Worm (Caenorhabditis elegans) whole organism, L4 larva: Measurements from ENCODE around the gene Y69H2.9.
A peak's percentile ranks its signal among the peaks of the same experiment; 100 is the strongest.
"Not testable (repeated sequence)": the region's sequence is repeated elsewhere in the genome, so short reads cannot be mapped to it uniquely, and the experiment has no call there.

Source experiments
- D1046.2 ChIP-seq: fragments of 200-800 bp; sonication (Bioruptor generic); IDR thresholded peaks from 2 replicates; pipeline ENCODE4 v1.3.6; 2022; ENCODE audit warnings: missing genetic modification characterization, missing compliant biosample characterization
- F49E8.2 ChIP-seq: sonication (generic microtip); optimal IDR thresholded peaks from 2 replicates; lab custom pipeline; 2016; ENCODE audit warnings: missing compliant biosample characterization, mild to moderate bottlenecking, missing genetic modification characterization, borderline replicate concordance
- aha-1 ChIP-seq: fragments of 150-350 bp; peaks from one replicate; lab custom pipeline; 2014; ENCODE audit warnings: missing biosample characterization, missing genetic modification characterization
- arid-1 ChIP-seq: fragments of 200-800 bp; sonication (Bioruptor generic); conservative IDR thresholded peaks from 2 replicates; pipeline ENCODE4 v1.3.6; 2022; ENCODE audit warnings: missing genetic modification reagents, missing genetic modification characterization, missing compliant biosample characterization
- attf-4 ChIP-seq: sonication (generic microtip); optimal IDR thresholded peaks from 3 replicates; lab custom pipeline; 2017; ENCODE audit warnings: missing biosample characterization, missing genetic modification characterization
- ceh-28 ChIP-seq: fragments of 150-350 bp; optimal IDR thresholded peaks from 2 replicates; lab custom pipeline; 2014; ENCODE audit warnings: missing biosample characterization, missing genetic modification reagents, missing genetic modification characterization
- daf-19 ChIP-seq: fragments of 200-800 bp; sonication (Bioruptor generic); conservative IDR thresholded peaks from 2 replicates; pipeline ENCODE4 v1.3.6; 2022; ENCODE audit warnings: missing genetic modification characterization, missing compliant biosample characterization
- egl-43 ChIP-seq: fragments of 200-800 bp; sonication (Bioruptor generic); IDR thresholded peaks from 2 replicates; pipeline ENCODE4 v1.3.6; 2022; ENCODE audit warnings: missing genetic modification reagents, missing genetic modification characterization, missing compliant biosample characterization
- gei-8 ChIP-seq: fragments of 200-800 bp; sonication (Bioruptor generic); optimal IDR thresholded peaks from 2 replicates; lab custom pipeline; 2018; ENCODE audit warnings: mild to moderate bottlenecking, missing genetic modification characterization, missing compliant biosample characterization
- lin-29 ChIP-seq: fragments of 200-800 bp; sonication (Bioruptor generic); IDR thresholded peaks from 2 replicates; pipeline ENCODE4 v1.3.6; 2022; ENCODE audit warnings: missing genetic modification reagents, missing genetic modification characterization, missing compliant biosample characterization
- madf-9 ChIP-seq: fragments of 200-800 bp; sonication (Bioruptor generic); conservative IDR thresholded peaks from 2 replicates; pipeline ENCODE4 v1.3.6; 2022; ENCODE audit warnings: missing genetic modification reagents, missing genetic modification characterization, missing compliant biosample characterization
- mep-1 ChIP-seq: fragments of 150-350 bp; sonication (generic microtip); optimal IDR thresholded peaks from 3 replicates; lab custom pipeline; 2014; ENCODE audit warnings: missing biosample characterization, missing genetic modification characterization
- nhr-111 ChIP-seq: fragments of 200-800 bp; sonication (Bioruptor generic); optimal IDR thresholded peaks from 2 replicates; lab custom pipeline; 2018; ENCODE audit warnings: mild to moderate bottlenecking, missing genetic modification characterization, missing compliant biosample characterization
- nhr-25 ChIP-seq: sonication (generic microtip); optimal IDR thresholded peaks from 2 replicates; lab custom pipeline; 2017; ENCODE audit warnings: missing genetic modification characterization, mild to moderate bottlenecking, missing compliant biosample characterization, antibody characterized with exemption, moderate library complexity, borderline replicate concordance; ENCODE audit not compliant: insufficient read depth
- nhr-48 ChIP-seq: sonication (generic microtip); optimal IDR thresholded peaks from 2 replicates; lab custom pipeline; 2016; ENCODE audit warnings: mild to moderate bottlenecking, missing genetic modification characterization, missing compliant biosample characterization
- pha-4 ChIP-seq, 2 experiments: fragments of 150-350 bp in 1 of 2; fragments of 200-800 bp in 1 of 2; sonication (Bioruptor generic) in 1 of 2; IDR thresholded peaks in 1 of 2; optimal IDR thresholded peaks in 1 of 2; 2 replicates each; pipeline versions ENCODE4 v1.3.6 to Lab custom; 2014 to 2022; ENCODE audit warnings: missing genetic modification characterization in 2 of 2, missing genetic modification reagents in 2 of 2, missing biosample characterization in 1 of 2, missing compliant biosample characterization in 1 of 2
- saeg-2 ChIP-seq: fragments of 200-800 bp; sonication (Bioruptor generic); IDR thresholded peaks from 2 replicates; pipeline ENCODE4 v1.3.6; 2022; ENCODE audit warnings: missing genetic modification reagents, missing genetic modification characterization, missing compliant biosample characterization
- sdz-12 ChIP-seq: fragments of 200-800 bp; sonication (Bioruptor generic); optimal IDR thresholded peaks from 2 replicates; lab custom pipeline; 2018; ENCODE audit warnings: mild to moderate bottlenecking, missing genetic modification characterization, missing compliant biosample characterization
- set-16 ChIP-seq: fragments of 200-800 bp; sonication (Bioruptor generic); IDR thresholded peaks from 2 replicates; pipeline ENCODE4 v1.3.6; 2022; ENCODE audit warnings: missing genetic modification reagents, missing genetic modification characterization, missing compliant biosample characterization
- skn-1 ChIP-seq: fragments of 150-350 bp; optimal IDR thresholded peaks from 2 replicates; lab custom pipeline; 2014; ENCODE audit warnings: missing biosample characterization, missing genetic modification characterization
- unc-62 ChIP-seq, 3 experiments: fragments of 150-350 bp in 1 of 3; sonication (generic microtip); optimal IDR thresholded peaks in 2 of 3; peaks in 1 of 3; 1 replicate in 1 of 3; 2 replicates in 2 of 3; lab custom pipeline; 2014 to 2017; ENCODE audit warnings: missing biosample characterization in 3 of 3, missing genetic modification characterization in 3 of 3, missing genetic modification reagents in 3 of 3, missing genotype in 1 of 3
- zfp-2 ChIP-seq: sonication (generic microtip); optimal IDR thresholded peaks from 2 replicates; lab custom pipeline; 2016; ENCODE audit warnings: mild to moderate bottlenecking, missing genetic modification characterization, missing compliant biosample characterization
- zfp-3 ChIP-seq: fragments of 200-800 bp; sonication (Bioruptor generic); conservative IDR thresholded peaks from 2 replicates; pipeline ENCODE4 v1.3.6; 2022; ENCODE audit warnings: missing genetic modification reagents, missing genetic modification characterization, missing compliant biosample characterization

Y69H2.9 gene

ce11 chrV:18746937-18747660 is 45.8 kb downstream of the Y69H2.9 start, which contains the start of gene clec-251:
Gene clec-251, minus strand, starts transcription at chrV:18746987.
- TF ChIP-seq saeg-2 (GFP tag; lab: Robert Waterston, UW) = no peak
- TF ChIP-seq nhr-48 (tag; lab: Kevin White, UChicago) = no peak
- TF ChIP-seq set-16 (GFP tag; lab: Robert Waterston, UW) = peak; percentile 51; the same call in 1 of the 2 replicates
- peak; percentile 35 for TF ChIP-seq aha-1 (tag; lab: Kevin White, UChicago)
- TF ChIP-seq, all 104 proteins: peak for 2

DNA sequence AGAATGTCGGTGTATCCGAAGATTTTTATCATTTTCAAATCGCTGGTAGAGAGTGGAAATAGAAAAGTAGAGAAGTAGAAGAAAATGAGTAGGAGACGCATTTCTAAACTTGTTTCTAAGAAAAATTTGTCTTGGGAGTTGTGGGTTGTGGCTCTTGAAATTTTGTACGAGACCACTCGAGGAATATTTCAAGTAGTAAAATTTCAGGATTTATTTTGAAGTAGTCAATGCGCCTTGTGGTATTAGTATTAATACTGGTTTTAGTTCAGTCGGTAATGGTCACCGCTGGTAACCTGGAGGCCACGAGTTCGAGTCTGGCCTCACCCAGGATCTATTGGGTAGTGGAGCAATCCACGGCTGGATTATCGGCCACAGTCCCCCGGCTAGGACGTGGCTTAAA is 47.4 kb downstream of the Y69H2.9 start, which contains the start of gene clec-252:
TSS of gene clec-252 (minus strand) at position 101 of the 400 bp plus-strand sequence.
- TF ChIP-seq mep-1 (tag; lab: Kevin White, UChicago) (no peak), unc-62 (GFP tag; optimal IDR thresholded peaks at IDR 0.05 in 1 of 2; lab: Kevin White, UChicago) (peak in 1 of 2 experiments; percentile 41), unc-62 (tag; optimal IDR thresholded peaks at IDR 0.05; lab: Kevin White, UChicago) (no peak)
- TF ChIP-seq, all 104 proteins: peak for 1

DNA sequence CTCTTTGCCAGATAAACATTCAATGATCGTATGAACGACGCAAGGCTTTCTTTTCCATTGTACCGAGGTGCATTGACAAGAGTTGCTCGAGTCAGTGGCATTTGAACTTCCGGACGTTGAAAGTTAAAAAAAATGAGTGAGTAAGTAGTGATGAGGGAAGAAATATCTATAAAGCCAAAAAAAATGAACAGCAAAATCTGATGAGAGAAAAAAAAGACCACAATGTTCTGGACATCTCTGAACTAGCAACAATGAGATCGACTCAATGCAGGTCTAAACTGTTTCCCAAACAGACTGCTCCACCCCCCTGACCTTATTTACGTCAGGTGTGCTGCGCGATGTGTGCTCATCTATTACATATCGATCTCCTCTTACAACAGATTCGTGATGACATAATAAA is 49.1 kb downstream of the Y69H2.9 start, which contains the start of the genes F11D11.21 and F11D11.12:
TSS of gene F11D11.21 (minus strand) at position 101 of the 400 bp plus-strand sequence.
TSS of gene F11D11.12 (minus strand) at position 238 of the 400 bp plus-strand sequence.
- peak in 1 of 2 experiments; percentile 17 for TF ChIP-seq unc-62 (GFP tag; optimal IDR thresholded peaks at IDR 0.05 in 1 of 2; lab: Kevin White, UChicago)
- no peak for TF ChIP-seq unc-62 (tag; optimal IDR thresholded peaks at IDR 0.05; lab: Kevin White, UChicago)
- TF ChIP-seq nhr-25 (tag; lab: Kevin White, UChicago) = no peak
- no peak for TF ChIP-seq lin-29 (GFP tag; lab: Robert Waterston, UW)
- TF ChIP-seq daf-19 = no peak
- no peak for TF ChIP-seq arid-1
- TF ChIP-seq pha-4 (GFP tag; IDR thresholded peaks at IDR 0.05; lab: Robert Waterston, UW) = no peak
- no peak for TF ChIP-seq pha-4 (tag; optimal IDR thresholded peaks at IDR 0.05; lab: Kevin White, UChicago)
- TF ChIP-seq, all 104 proteins: peak for 1

- no peak for TF ChIP-seq F49E8.2
- TF ChIP-seq D1046.2 (GFP tag; lab: Robert Waterston, UW) = no peak
- no peak for TF ChIP-seq nhr-111
- no peak for TF ChIP-seq zfp-2 (tag; lab: Kevin White, UChicago)
- TF ChIP-seq gei-8 = no peak
- no peak for TF ChIP-seq unc-62 (GFP tag; optimal IDR thresholded peaks at IDR 0.05 in 1 of 2; lab: Kevin White, UChicago)
- TF ChIP-seq unc-62 (tag; optimal IDR thresholded peaks at IDR 0.05; lab: Kevin White, UChicago) = no peak
- TF ChIP-seq attf-4 = no peak
- no peak for TF ChIP-seq skn-1 (tag; lab: Kevin White, UChicago)
- no peak for TF ChIP-seq zfp-3 (GFP tag; lab: Robert Waterston, UW)
- no peak for TF ChIP-seq egl-43 (GFP tag; lab: Robert Waterston, UW)
Observed at ce11 chrV:18753036-18753435, 51.7 kb downstream of the Y69H2.9 start, which contains the start of gene F11D11.6. Gene F11D11.6, minus strand, starts transcription at chrV:18753136.

DNA sequence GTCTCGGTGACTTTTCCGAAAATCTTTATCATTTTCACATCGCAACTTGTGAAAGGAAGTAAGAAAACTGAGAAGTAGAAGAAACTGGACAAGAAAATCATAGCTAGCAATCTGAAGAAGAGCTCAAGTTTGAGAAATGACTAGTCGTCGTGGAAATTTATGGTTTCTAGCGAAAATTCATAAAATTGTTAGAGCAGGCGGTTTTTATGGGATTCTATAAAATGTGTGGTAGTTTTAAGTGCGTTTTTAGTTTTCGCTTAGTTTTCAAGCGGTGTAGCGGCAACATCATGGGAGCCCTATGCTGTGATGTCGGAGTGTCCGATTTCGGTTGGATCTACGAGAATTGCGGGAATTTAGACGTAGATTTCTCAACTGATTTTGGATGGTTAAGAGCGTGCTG is 53.0 kb downstream of the Y69H2.9 start, which contains the start of gene clec-254:
TSS of gene clec-254 (minus strand) at position 101 of the 400 bp plus-strand sequence.
- TF ChIP-seq ceh-28; sdz-12 (GFP tag; lab: Kevin White, UChicago); madf-9 (GFP tag; lab: Robert Waterston, UW): not testable (repeated sequence)
